Worm (Caenorhabditis elegans): ENCODE data around the gene C16D2.3.

ce11 chrII:9167730-9168129 is 29.8 kb downstream of the C16D2.3 start, which contains the start of gene T23G7.3:
- TF ChIP-seq T22C8.4 (GFP tag; IDR thresholded peaks at IDR 0.05) (no peak), flt-1 (GFP tag; IDR thresholded peaks at IDR 0.05) (no peak), ztf-23 (GFP tag; IDR thresholded peaks at IDR 0.05) (no peak), ref-1 (GFP tag; conservative IDR thresholded peaks at IDR 0.05) (no peak)
